Fruit fly (Drosophila melanogaster): ENCODE measurements around the gene Pex5.

- no peak for TF ChIP-seq fd96Ca (GFP tag; IDR thresholded peaks at IDR 0.05)
- TF ChIP-seq Snoo (tag; optimal IDR thresholded peaks at IDR 0.05) = no peak
- TF ChIP-seq EcR (GFP tag; optimal IDR thresholded peaks at IDR 0.05) = no peak
- no peak for TF ChIP-seq CG12605 (GFP tag; IDR thresholded peaks at IDR 0.05)
These were observed 30.7 kb upstream of the Pex5 start for dm6 chrX:1899445-1900085.
